Fruit fly (Drosophila melanogaster) whole organism, adult: ENCODE results near the gene mRRF1.

ENCODE experiments used
- CG11617 ChIP-seq: fragments of 200-800 bp; sonication (Bioruptor generic); optimal IDR thresholded peaks from 2 replicates; lab custom pipeline; 2017; ENCODE audit warnings: mild to moderate bottlenecking, missing biosample characterization, missing genetic modification reagents, missing genetic modification characterization
- CG12768 ChIP-seq: fragments of 200-800 bp; sonication (Bioruptor generic); optimal IDR thresholded peaks from 2 replicates; lab custom pipeline; 2017; ENCODE audit warnings: missing biosample characterization, missing genetic modification characterization, mild to moderate bottlenecking, moderate library complexity, missing genetic modification reagents
- CG14711 ChIP-seq: fragments of 200-800 bp; sonication (Bioruptor generic); optimal IDR thresholded peaks from 2 replicates; lab custom pipeline; 2018; ENCODE audit warnings: missing biosample characterization, mild to moderate bottlenecking, missing genetic modification characterization, moderate library complexity
- CG1620 ChIP-seq: fragments of 200-800 bp; sonication (Bioruptor generic); optimal IDR thresholded peaks from 2 replicates; lab custom pipeline; 2016; ENCODE audit warnings: missing biosample characterization, missing genetic modification characterization
- CG33017 ChIP-seq: fragments of 200-800 bp; sonication (Bioruptor generic); optimal IDR thresholded peaks from 2 replicates; lab custom pipeline; 2018; ENCODE audit warnings: missing biosample characterization, mild to moderate bottlenecking, missing genetic modification characterization, moderate library complexity
- CG5204 ChIP-seq: fragments of 200-800 bp; sonication (Bioruptor generic); optimal IDR thresholded peaks from 2 replicates; lab custom pipeline; 2016; ENCODE audit warnings: missing biosample characterization, missing genetic modification characterization
- CG7045 ChIP-seq: fragments of 200-800 bp; sonication (Bioruptor generic); optimal IDR thresholded peaks from 2 replicates; lab custom pipeline; 2017; ENCODE audit warnings: missing biosample characterization, mild to moderate bottlenecking, missing genetic modification characterization
- CG7101 ChIP-seq: fragments of 200-800 bp; sonication (Bioruptor generic); optimal IDR thresholded peaks from 2 replicates; lab custom pipeline; 2018; ENCODE audit warnings: missing biosample characterization, mild to moderate bottlenecking, missing genetic modification characterization, moderate library complexity
- Clk ChIP-seq: fragments of 200-800 bp; sonication (Bioruptor generic); optimal IDR thresholded peaks from 2 replicates; lab custom pipeline; 2017; ENCODE audit warnings: missing biosample characterization, missing genetic modification characterization
- Crg-1 ChIP-seq: fragments of 200-800 bp; sonication (Bioruptor generic); optimal IDR thresholded peaks from 2 replicates; lab custom pipeline; 2016; ENCODE audit warnings: missing biosample characterization, missing genetic modification characterization
- Hr96 ChIP-seq: fragments of 200-800 bp; sonication (Bioruptor generic); optimal IDR thresholded peaks from 2 replicates; lab custom pipeline; 2016; ENCODE audit warnings: missing biosample characterization, missing genetic modification characterization
- Mnt ChIP-seq: fragments of 200-800 bp; sonication (Bioruptor generic); optimal IDR thresholded peaks from 2 replicates; lab custom pipeline; 2016; ENCODE audit warnings: missing biosample characterization, mild to moderate bottlenecking, missing genetic modification characterization
- bab1 ChIP-seq: fragments of 200-800 bp; sonication (Bioruptor generic); optimal IDR thresholded peaks from 3 replicates; lab custom pipeline; 2019; ENCODE audit warnings: missing biosample characterization, mild to moderate bottlenecking, missing genetic modification characterization, moderate library complexity
- cic ChIP-seq: fragments of 200-800 bp; sonication (Bioruptor generic); optimal IDR thresholded peaks from 2 replicates; lab custom pipeline; 2017; ENCODE audit warnings: missing biosample characterization, mild to moderate bottlenecking, missing genetic modification characterization, moderate library complexity
- cnc ChIP-seq, 2 experiments: fragments of >200 bp; optimal IDR thresholded peaks; 2 replicates each; lab custom pipeline; 2017
- kay ChIP-seq: fragments of 200-800 bp; sonication (Bioruptor generic); peaks from one replicate; lab custom pipeline; 2016; ENCODE audit warnings: missing biosample characterization, missing genetic modification characterization, borderline replicate concordance
- ovo ChIP-seq: fragments of 200-800 bp; sonication (Bioruptor generic); optimal IDR thresholded peaks from 2 replicates; lab custom pipeline; 2016; ENCODE audit warnings: missing biosample characterization, missing genetic modification characterization
- pad ChIP-seq: fragments of 200-800 bp; sonication (Bioruptor generic); optimal IDR thresholded peaks from 3 replicates; lab custom pipeline; 2017; ENCODE audit warnings: missing biosample characterization, missing genetic modification characterization, mild to moderate bottlenecking, moderate library complexity, missing genetic modification reagents
- tj ChIP-seq: fragments of 200-800 bp; sonication (Bioruptor generic); optimal IDR thresholded peaks from 3 replicates; lab custom pipeline; 2017; ENCODE audit warnings: missing biosample characterization, mild to moderate bottlenecking, missing genetic modification characterization, moderate library complexity
- toe ChIP-seq: fragments of 200-800 bp; sonication (Bioruptor generic); optimal IDR thresholded peaks from 2 replicates; lab custom pipeline; 2016; ENCODE audit warnings: missing biosample characterization, missing genetic modification characterization

The mRRF1 gene

DNA sequence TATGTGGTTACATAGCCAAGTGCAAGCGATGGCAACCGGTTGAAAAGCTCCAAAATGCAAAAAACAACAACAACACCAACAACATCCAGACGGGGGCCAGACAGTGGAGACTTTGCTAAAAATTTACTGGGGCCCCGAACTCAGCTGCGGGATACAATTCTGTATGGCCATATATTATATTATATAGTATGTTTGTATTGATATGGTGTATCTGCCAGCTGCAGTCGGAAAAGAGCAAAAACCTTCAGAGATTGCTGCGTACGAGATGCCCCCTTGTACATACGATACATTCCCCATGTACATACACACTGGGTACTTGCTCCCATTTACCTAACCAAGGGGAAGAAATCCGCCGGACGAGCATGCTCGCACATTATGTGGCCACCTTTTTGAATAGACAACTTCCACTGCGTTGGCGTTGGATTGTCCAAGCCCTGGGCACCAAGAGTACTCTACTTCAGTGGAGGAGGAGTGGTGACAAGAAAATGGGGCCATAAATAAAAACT is 16.2 kb downstream of the mRRF1 start:
- no peak for TF ChIP-seq CG5204 (GFP tag; lab: Kevin White, UChicago)
- TF ChIP-seq bab1 (GFP tag; lab: Kevin White, UChicago), result no peak
- TF ChIP-seq Hr96 (GFP tag; lab: Kevin White, UChicago), result no peak
- TF ChIP-seq CG33017 (tag; lab: Kevin White, UChicago), result no peak
- TF ChIP-seq Mnt (GFP tag; lab: Kevin White, UChicago), result no peak
- no peak for TF ChIP-seq ovo (GFP tag; lab: Kevin White, UChicago)

dm6 chr3L:9381602-9382001 is 17.5 kb downstream of the mRRF1 start, which contains the start of gene Hsp23:
Hsp23 (plus strand) TSS chr3L:9381882.
- TF ChIP-seq Hr96 (GFP tag; lab: Kevin White, UChicago) (no peak), pad (no peak), CG33017 (tag; lab: Kevin White, UChicago) (no peak), cnc (optimal IDR thresholded peaks at IDR 0.05; lab: Kevin White, UChicago) (no peak), CG12768 (GFP tag; lab: Kevin White, UChicago) (no peak), CG5204 (GFP tag; lab: Kevin White, UChicago) (no peak), Crg-1 (GFP tag; lab: Kevin White, UChicago) (no peak), bab1 (GFP tag; lab: Kevin White, UChicago) (no peak), kay (no peak), Clk (no peak), ovo (GFP tag; lab: Kevin White, UChicago) (no peak)

- peak in 1 of 2 experiments; percentile 69 for TF ChIP-seq cnc (optimal IDR thresholded peaks at IDR 0.05; lab: Kevin White, UChicago)
- TF ChIP-seq kay, result peak; percentile 99
- TF ChIP-seq CG7101 (tag; lab: Kevin White, UChicago), result peak; percentile 98
- TF ChIP-seq ovo (GFP tag; lab: Kevin White, UChicago), result peak; percentile 77
- peak; percentile 93 for TF ChIP-seq CG5204 (GFP tag; lab: Kevin White, UChicago)
- TF ChIP-seq Hr96 (GFP tag; lab: Kevin White, UChicago), result peak; percentile 97
- TF ChIP-seq CG1620, result peak; percentile 88
- peak; percentile 91 for TF ChIP-seq cic (GFP tag; lab: Kevin White, UChicago)
- peak; percentile 97 for TF ChIP-seq CG7045 (GFP tag; lab: Kevin White, UChicago)
- TF ChIP-seq bab1 (GFP tag; lab: Kevin White, UChicago), result peak; percentile 99
- peak; percentile 99 for TF ChIP-seq CG12768 (GFP tag; lab: Kevin White, UChicago)
- peak; percentile 96 for TF ChIP-seq Mnt (GFP tag; lab: Kevin White, UChicago)
- peak; percentile 92 for TF ChIP-seq Clk
- peak; percentile 97 for TF ChIP-seq Crg-1 (GFP tag; lab: Kevin White, UChicago)
- peak; percentile 75 for TF ChIP-seq tj
- TF ChIP-seq CG11617, result peak; percentile 96
- TF ChIP-seq CG33017 (tag; lab: Kevin White, UChicago), result peak; percentile 99
- peak; percentile 97 for TF ChIP-seq CG14711 (tag; lab: Kevin White, UChicago)
- peak; percentile 92 for TF ChIP-seq pad
- peak; percentile 93 for TF ChIP-seq toe
Measured at dm6 chr3L:9383345-9384075, 19.4 kb downstream of the mRRF1 start, which contains the start of gene Hsp27. Hsp27 (plus strand) TSS chr3L:9384063.

- TF ChIP-seq CG33017 (tag; lab: Kevin White, UChicago) (no peak), CG5204 (GFP tag; lab: Kevin White, UChicago) (no peak), pad (no peak), ovo (GFP tag; lab: Kevin White, UChicago) (no peak), CG14711 (tag; lab: Kevin White, UChicago) (no peak), cnc (optimal IDR thresholded peaks at IDR 0.05; lab: Kevin White, UChicago) (no peak), Clk (no peak), Mnt (GFP tag; lab: Kevin White, UChicago) (no peak), toe (no peak), CG1620 (no peak), kay (no peak), tj (no peak), bab1 (GFP tag; lab: Kevin White, UChicago) (no peak), CG7101 (tag; lab: Kevin White, UChicago) (no peak), CG12768 (GFP tag; lab: Kevin White, UChicago) (no peak), Hr96 (GFP tag; lab: Kevin White, UChicago) (no peak), cic (GFP tag; lab: Kevin White, UChicago) (no peak), CG11617 (no peak), Crg-1 (GFP tag; lab: Kevin White, UChicago) (no peak)
Measured at dm6 chr3L:9384445-9385079, 20.4 kb downstream of the mRRF1 start.

DNA sequence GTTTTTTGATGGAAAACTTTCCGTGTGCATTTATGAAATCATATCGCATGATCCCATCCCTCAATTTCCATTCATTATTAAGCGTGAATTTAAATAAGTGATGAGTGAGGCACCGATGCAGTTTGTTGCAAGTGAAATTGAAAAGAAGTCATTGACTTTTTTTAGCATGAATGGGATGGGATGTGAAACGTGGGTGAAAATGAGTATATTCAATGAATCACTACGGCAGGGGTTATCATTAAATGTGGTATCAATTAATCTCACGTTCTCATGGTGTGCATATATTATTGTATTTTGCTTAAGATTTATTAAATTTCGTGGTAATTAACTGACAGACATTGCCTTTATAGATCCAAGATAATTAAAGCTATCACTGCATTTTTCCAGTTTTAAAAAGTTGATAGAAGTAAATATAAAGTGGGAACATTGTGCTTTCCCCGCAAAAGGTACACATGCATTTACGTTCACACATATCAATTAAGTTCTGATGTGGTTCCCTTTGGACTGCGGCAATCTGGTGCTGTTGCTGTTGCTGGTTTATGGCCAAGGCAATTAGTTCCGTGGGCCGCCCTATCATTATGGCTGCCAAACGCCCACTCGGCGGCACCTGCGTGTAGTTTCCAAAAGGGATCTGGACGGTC is 27.3 kb downstream of the mRRF1 start:
- TF ChIP-seq CG12768 (GFP tag; lab: Kevin White, UChicago) (peak; percentile 20), Hr96 (GFP tag; lab: Kevin White, UChicago) (no peak), toe (no peak), CG11617 (no peak), CG7045 (GFP tag; lab: Kevin White, UChicago) (peak; percentile 33), CG14711 (tag; lab: Kevin White, UChicago) (no peak), tj (peak; percentile 34), Clk (no peak), cic (GFP tag; lab: Kevin White, UChicago) (peak; percentile 70), kay (peak; percentile 84)
